Fruit fly (Drosophila melanogaster) whole organism, adult: ENCODE measurements around the gene mRpL46.

Source experiments
- CG11617 ChIP-seq: fragments of 200-800 bp; sonication (Bioruptor generic); optimal IDR thresholded peaks from 2 replicates; lab custom pipeline; 2017; ENCODE audit warnings: mild to moderate bottlenecking, missing biosample characterization, missing genetic modification reagents, missing genetic modification characterization
- CG12768 ChIP-seq: fragments of 200-800 bp; sonication (Bioruptor generic); optimal IDR thresholded peaks from 2 replicates; lab custom pipeline; 2017; ENCODE audit warnings: missing biosample characterization, missing genetic modification characterization, mild to moderate bottlenecking, moderate library complexity, missing genetic modification reagents
- CG14711 ChIP-seq: fragments of 200-800 bp; sonication (Bioruptor generic); optimal IDR thresholded peaks from 2 replicates; lab custom pipeline; 2018; ENCODE audit warnings: missing biosample characterization, mild to moderate bottlenecking, missing genetic modification characterization, moderate library complexity
- CG1620 ChIP-seq: fragments of 200-800 bp; sonication (Bioruptor generic); optimal IDR thresholded peaks from 2 replicates; lab custom pipeline; 2016; ENCODE audit warnings: missing biosample characterization, missing genetic modification characterization
- CG33017 ChIP-seq: fragments of 200-800 bp; sonication (Bioruptor generic); optimal IDR thresholded peaks from 2 replicates; lab custom pipeline; 2018; ENCODE audit warnings: missing biosample characterization, mild to moderate bottlenecking, missing genetic modification characterization, moderate library complexity
- CG5204 ChIP-seq: fragments of 200-800 bp; sonication (Bioruptor generic); optimal IDR thresholded peaks from 2 replicates; lab custom pipeline; 2016; ENCODE audit warnings: missing biosample characterization, missing genetic modification characterization
- CG7045 ChIP-seq: fragments of 200-800 bp; sonication (Bioruptor generic); optimal IDR thresholded peaks from 2 replicates; lab custom pipeline; 2017; ENCODE audit warnings: missing biosample characterization, mild to moderate bottlenecking, missing genetic modification characterization
- CG7101 ChIP-seq: fragments of 200-800 bp; sonication (Bioruptor generic); optimal IDR thresholded peaks from 2 replicates; lab custom pipeline; 2018; ENCODE audit warnings: missing biosample characterization, mild to moderate bottlenecking, missing genetic modification characterization, moderate library complexity
- Clk ChIP-seq: fragments of 200-800 bp; sonication (Bioruptor generic); optimal IDR thresholded peaks from 2 replicates; lab custom pipeline; 2017; ENCODE audit warnings: missing biosample characterization, missing genetic modification characterization
- Crg-1 ChIP-seq: fragments of 200-800 bp; sonication (Bioruptor generic); optimal IDR thresholded peaks from 2 replicates; lab custom pipeline; 2016; ENCODE audit warnings: missing biosample characterization, missing genetic modification characterization
- Hr96 ChIP-seq: fragments of 200-800 bp; sonication (Bioruptor generic); optimal IDR thresholded peaks from 2 replicates; lab custom pipeline; 2016; ENCODE audit warnings: missing biosample characterization, missing genetic modification characterization
- Mnt ChIP-seq: fragments of 200-800 bp; sonication (Bioruptor generic); optimal IDR thresholded peaks from 2 replicates; lab custom pipeline; 2016; ENCODE audit warnings: missing biosample characterization, mild to moderate bottlenecking, missing genetic modification characterization
- bab1 ChIP-seq: fragments of 200-800 bp; sonication (Bioruptor generic); optimal IDR thresholded peaks from 3 replicates; lab custom pipeline; 2019; ENCODE audit warnings: missing biosample characterization, mild to moderate bottlenecking, missing genetic modification characterization, moderate library complexity
- cic ChIP-seq: fragments of 200-800 bp; sonication (Bioruptor generic); optimal IDR thresholded peaks from 2 replicates; lab custom pipeline; 2017; ENCODE audit warnings: missing biosample characterization, mild to moderate bottlenecking, missing genetic modification characterization, moderate library complexity
- cnc ChIP-seq, 2 experiments: fragments of >200 bp; optimal IDR thresholded peaks; 2 replicates each; lab custom pipeline; 2017
- kay ChIP-seq: fragments of 200-800 bp; sonication (Bioruptor generic); peaks from one replicate; lab custom pipeline; 2016; ENCODE audit warnings: missing biosample characterization, missing genetic modification characterization, borderline replicate concordance
- ovo ChIP-seq: fragments of 200-800 bp; sonication (Bioruptor generic); optimal IDR thresholded peaks from 2 replicates; lab custom pipeline; 2016; ENCODE audit warnings: missing biosample characterization, missing genetic modification characterization
- pad ChIP-seq: fragments of 200-800 bp; sonication (Bioruptor generic); optimal IDR thresholded peaks from 3 replicates; lab custom pipeline; 2017; ENCODE audit warnings: missing biosample characterization, missing genetic modification characterization, mild to moderate bottlenecking, moderate library complexity, missing genetic modification reagents
- tj ChIP-seq: fragments of 200-800 bp; sonication (Bioruptor generic); optimal IDR thresholded peaks from 3 replicates; lab custom pipeline; 2017; ENCODE audit warnings: missing biosample characterization, mild to moderate bottlenecking, missing genetic modification characterization, moderate library complexity
- toe ChIP-seq: fragments of 200-800 bp; sonication (Bioruptor generic); optimal IDR thresholded peaks from 2 replicates; lab custom pipeline; 2016; ENCODE audit warnings: missing biosample characterization, missing genetic modification characterization

The mRpL46 gene

dm6 chr3L:1784092-1784491 is 6.9 kb downstream of the mRpL46 start:
- TF ChIP-seq cic (peak; percentile 18), pad (no peak), ovo (GFP tag; lab: Kevin White, UChicago) (no peak), bab1 (GFP tag; lab: Kevin White, UChicago) (no peak), cnc (optimal IDR thresholded peaks at IDR 0.05; lab: Kevin White, UChicago) (no peak), Crg-1 (GFP tag; lab: Kevin White, UChicago) (no peak)

- no peak for TF ChIP-seq CG33017 (tag; lab: Kevin White, UChicago)
- peak; percentile 70 for TF ChIP-seq cic
These were observed 12.1 kb downstream of the mRpL46 start for dm6 chr3L:1789339-1789738.

dm6 chr3L:1794164-1794942 is 17.1 kb downstream of the mRpL46 start:
- TF ChIP-seq Clk (GFP tag; lab: Kevin White, UChicago) (no peak), bab1 (GFP tag; lab: Kevin White, UChicago) (peak; percentile 48), pad (peak; percentile 89), CG12768 (GFP tag; lab: Kevin White, UChicago) (peak; percentile 55), CG1620 (GFP tag; lab: Kevin White, UChicago) (no peak), CG33017 (tag; lab: Kevin White, UChicago) (peak; percentile 22), CG14711 (tag; lab: Kevin White, UChicago) (no peak), CG7101 (tag; lab: Kevin White, UChicago) (peak; percentile 61), Mnt (GFP tag; lab: Kevin White, UChicago) (peak; percentile 56), CG11617 (peak; percentile 34), tj (GFP tag; lab: Kevin White, UChicago) (no peak), cic (peak; percentile 76), CG7045 (GFP tag; lab: Kevin White, UChicago) (peak; percentile 10), CG5204 (no peak), cnc (optimal IDR thresholded peaks at IDR 0.05; lab: Kevin White, UChicago) (no peak), toe (GFP tag; lab: Kevin White, UChicago) (no peak), kay (GFP tag; lab: Kevin White, UChicago) (no peak), Crg-1 (GFP tag; lab: Kevin White, UChicago) (peak; percentile 44), Hr96 (GFP tag; lab: Kevin White, UChicago) (no peak), ovo (GFP tag; lab: Kevin White, UChicago) (peak; percentile 81)

dm6 chr3L:1794943-1795696 is 17.9 kb downstream of the mRpL46 start, which contains the start of the genes alpha-Spec, dlt and Cdc37:
Gene alpha-Spec, minus strand, starts transcription at chr3L:1795328.
Gene dlt, minus strand, starts transcription at chr3L:1795328.
Gene Cdc37, plus strand, starts transcription at chr3L:1795392.
- TF ChIP-seq CG33017 (tag; lab: Kevin White, UChicago) (peak; percentile 22), CG7101 (tag; lab: Kevin White, UChicago) (peak; percentile 50), CG14711 (tag; lab: Kevin White, UChicago) (peak; percentile 44), cnc (optimal IDR thresholded peaks at IDR 0.05; lab: Kevin White, UChicago) (no peak), ovo (GFP tag; lab: Kevin White, UChicago) (no peak), cic (peak; percentile 15), bab1 (GFP tag; lab: Kevin White, UChicago) (peak; percentile 68), pad (no peak), Mnt (GFP tag; lab: Kevin White, UChicago) (peak; percentile 16), CG12768 (GFP tag; lab: Kevin White, UChicago) (peak; percentile 44)

- no peak for TF ChIP-seq ovo (GFP tag; lab: Kevin White, UChicago)
- no peak for TF ChIP-seq CG12768 (GFP tag; lab: Kevin White, UChicago)
- no peak for TF ChIP-seq CG7101 (tag; lab: Kevin White, UChicago)
- TF ChIP-seq toe (GFP tag; lab: Kevin White, UChicago), result no peak
- TF ChIP-seq CG14711 (tag; lab: Kevin White, UChicago), result no peak
These were observed 19.8 kb downstream of the mRpL46 start, which contains the start of gene CG12020 for dm6 chr3L:1797005-1797404. Gene CG12020, plus strand, starts transcription at chr3L:1797305.

- peak; percentile 39 for TF ChIP-seq bab1 (GFP tag; lab: Kevin White, UChicago)
- TF ChIP-seq pad, result no peak
- no peak for TF ChIP-seq CG33017 (tag; lab: Kevin White, UChicago)
- no peak for TF ChIP-seq ovo (GFP tag; lab: Kevin White, UChicago)
- TF ChIP-seq CG1620 (GFP tag; lab: Kevin White, UChicago), result no peak
- TF ChIP-seq CG7045 (GFP tag; lab: Kevin White, UChicago), result no peak
- TF ChIP-seq CG12768 (GFP tag; lab: Kevin White, UChicago), result no peak
- TF ChIP-seq Crg-1 (GFP tag; lab: Kevin White, UChicago), result no peak
- TF ChIP-seq CG14711 (tag; lab: Kevin White, UChicago), result peak; percentile 97
- TF ChIP-seq CG7101 (tag; lab: Kevin White, UChicago), result no peak
- TF ChIP-seq cnc (optimal IDR thresholded peaks at IDR 0.05; lab: Kevin White, UChicago), result no peak
- no peak for TF ChIP-seq toe (GFP tag; lab: Kevin White, UChicago)
- TF ChIP-seq Mnt (GFP tag; lab: Kevin White, UChicago), result no peak
- TF ChIP-seq Hr96 (GFP tag; lab: Kevin White, UChicago), result no peak
- no peak for TF ChIP-seq CG5204
- TF ChIP-seq cic, result no peak
These were observed 21.4 kb downstream of the mRpL46 start, which contains the start of gene Patj for dm6 chr3L:1798649-1799048. Gene Patj, plus strand, starts transcription at chr3L:1798803.
